Fruit fly (Drosophila melanogaster) whole organism, embryonic: ENCODE data around the gene CG5966.
A peak's percentile ranks its signal among the peaks of the same experiment; 100 is the strongest.

Experiments used
- Atf6 ChIP-seq: fragments of 200-800 bp; sonication (Bioruptor generic); IDR thresholded peaks from 2 replicates; pipeline ENCODE4 v1.3.6; 2022; ENCODE audit warnings: missing biosample characterization, missing genetic modification characterization
- Awh ChIP-seq: fragments of 200-800 bp; sonication (Bioruptor generic); IDR thresholded peaks from 2 replicates; pipeline ENCODE4, ENCODE4 v1.3.6; 2022; ENCODE audit warnings: missing biosample characterization, missing genetic modification characterization
- CG11398 ChIP-seq: fragments of 200-800 bp; sonication (Bioruptor generic); optimal IDR thresholded peaks from 2 replicates; lab custom pipeline; 2016; ENCODE audit warnings: missing biosample characterization, missing genetic modification characterization
- CG11456 ChIP-seq: fragments of 200-800 bp; sonication (Bioruptor generic); IDR thresholded peaks from 3 replicates; pipeline ENCODE4 v1.3.6; 2022; ENCODE audit warnings: missing biosample characterization, missing genetic modification characterization
- CG13296 ChIP-seq: fragments of 200-800 bp; sonication (Bioruptor generic); optimal IDR thresholded peaks from 3 replicates; lab custom pipeline; 2018; ENCODE audit warnings: missing biosample characterization, mild to moderate bottlenecking, missing genetic modification characterization
- CG14710 ChIP-seq: fragments of 200-800 bp; sonication (Bioruptor generic); optimal IDR thresholded peaks from 3 replicates; lab custom pipeline; 2019; ENCODE audit warnings: missing biosample characterization, mild to moderate bottlenecking, missing genetic modification characterization, moderate library complexity
- CG17361 ChIP-seq: fragments of 200-800 bp; sonication (Bioruptor generic); IDR thresholded peaks from 3 replicates; pipeline ENCODE4 v1.3.6; 2022; ENCODE audit warnings: missing biosample characterization, missing genetic modification characterization
- CG17385 ChIP-seq: fragments of 200-800 bp; sonication (Bioruptor generic); optimal IDR thresholded peaks from 3 replicates; lab custom pipeline; 2018; ENCODE audit warnings: missing biosample characterization, mild to moderate bottlenecking, missing genetic modification characterization
- CG18599 ChIP-seq: fragments of 200-800 bp; sonication (Bioruptor generic); optimal IDR thresholded peaks from 3 replicates; lab custom pipeline; 2017; ENCODE audit warnings: missing biosample characterization, missing genetic modification characterization, mild to moderate bottlenecking, moderate library complexity, missing genetic modification reagents
- CG2678 ChIP-seq: fragments of 200-800 bp; sonication (Bioruptor generic); optimal IDR thresholded peaks from 3 replicates; lab custom pipeline; 2019; ENCODE audit warnings: missing biosample characterization, mild to moderate bottlenecking, missing genetic modification characterization, moderate library complexity
- CG3407 ChIP-seq: fragments of 200-800 bp; sonication (Bioruptor generic); optimal IDR thresholded peaks from 2 replicates; lab custom pipeline; 2018; ENCODE audit warnings: missing biosample characterization, mild to moderate bottlenecking, missing genetic modification characterization
- CG34422 ChIP-seq: fragments of 200-800 bp; sonication (Bioruptor generic); IDR thresholded peaks from 3 replicates; pipeline ENCODE4 v1.3.6; 2022; ENCODE audit warnings: missing biosample characterization, missing genetic modification characterization
- CG3838 ChIP-seq: fragments of 200-800 bp; sonication (Bioruptor generic); optimal IDR thresholded peaks from 3 replicates; lab custom pipeline; 2016; ENCODE audit warnings: missing biosample characterization, missing genetic modification characterization
- CG6813 ChIP-seq: fragments of 200-800 bp; sonication (Bioruptor generic); optimal IDR thresholded peaks from 2 replicates; lab custom pipeline; 2017; ENCODE audit warnings: missing biosample characterization, missing genetic modification characterization, mild to moderate bottlenecking, moderate library complexity, missing genetic modification reagents
- Hsf ChIP-seq: fragments of 200-800 bp; sonication (Bioruptor generic); optimal IDR thresholded peaks from 3 replicates; lab custom pipeline; 2016; ENCODE audit warnings: missing biosample characterization, missing genetic modification characterization
- Lpt ChIP-seq: fragments of >200 bp; optimal IDR thresholded peaks from 2 replicates; lab custom pipeline; 2018; ENCODE audit warnings: missing biosample characterization, missing genetic modification characterization
- Neu2 ChIP-seq: fragments of 200-800 bp; sonication (Bioruptor generic); optimal IDR thresholded peaks from 3 replicates; lab custom pipeline; 2016; ENCODE audit warnings: missing biosample characterization, missing genetic modification characterization, borderline replicate concordance
- PHDP ChIP-seq: fragments of 200-800 bp; sonication (Bioruptor generic); optimal IDR thresholded peaks from 3 replicates; lab custom pipeline; 2018; ENCODE audit warnings: missing biosample characterization, mild to moderate bottlenecking, missing genetic modification characterization, moderate library complexity
- Sin3A ChIP-seq: fragments of >200 bp; optimal IDR thresholded peaks from 2 replicates; lab custom pipeline; 2018
- Xrp1 ChIP-seq: fragments of 200-800 bp; sonication (Bioruptor generic); IDR thresholded peaks from 2 replicates; pipeline ENCODE4 v1.3.6; 2022; ENCODE audit warnings: missing biosample characterization, missing genetic modification characterization
- abd-A ChIP-seq: fragments of 200-800 bp; sonication (Bioruptor generic); optimal IDR thresholded peaks from 3 replicates; lab custom pipeline; 2019; ENCODE audit warnings: missing biosample characterization, mild to moderate bottlenecking, missing genetic modification characterization, moderate library complexity
- ci ChIP-seq: fragments of 200-800 bp; sonication (Bioruptor generic); IDR thresholded peaks from 3 replicates; pipeline ENCODE4 v1.3.6; 2022; ENCODE audit warnings: missing biosample characterization, missing genetic modification characterization
- crol ChIP-seq: fragments of 200-800 bp; sonication (Bioruptor generic); IDR thresholded peaks from 2 replicates; pipeline ENCODE4 v1.3.6; 2022; ENCODE audit warnings: missing biosample characterization, missing genetic modification characterization
- dmrt99B ChIP-seq: fragments of 200-800 bp; sonication (Bioruptor generic); optimal IDR thresholded peaks from 2 replicates; lab custom pipeline; 2018; ENCODE audit warnings: missing biosample characterization, mild to moderate bottlenecking, missing genetic modification characterization, moderate library complexity
- ewg ChIP-seq: fragments of 200-800 bp; sonication (Bioruptor generic); optimal IDR thresholded peaks from 3 replicates; lab custom pipeline; 2017; ENCODE audit warnings: mild to moderate bottlenecking, missing biosample characterization, missing genetic modification reagents, missing genetic modification characterization
- inv ChIP-seq: fragments of 200-800 bp; sonication (Bioruptor generic); IDR thresholded peaks from 2 replicates; pipeline ENCODE4 v1.3.6; 2022; ENCODE audit warnings: missing biosample characterization, missing genetic modification characterization; ENCODE audit not compliant: partially characterized antibody
- jigr1 ChIP-seq: fragments of 200-800 bp; sonication (Bioruptor generic); IDR thresholded peaks from 3 replicates; pipeline ENCODE4 v1.3.6; 2022; ENCODE audit warnings: missing biosample characterization, missing genetic modification characterization
- nerfin-1 ChIP-seq: fragments of 200-800 bp; sonication (Bioruptor generic); optimal IDR thresholded peaks from 3 replicates; lab custom pipeline; 2019; ENCODE audit warnings: missing biosample characterization, mild to moderate bottlenecking, missing genetic modification characterization, moderate library complexity
- nerfin-2 ChIP-seq: fragments of 200-800 bp; sonication (Bioruptor generic); IDR thresholded peaks from 2 replicates; pipeline ENCODE4 v1.3.6; 2022; ENCODE audit warnings: missing biosample characterization, missing genetic modification characterization; ENCODE audit not compliant: partially characterized antibody
- pan ChIP-seq, 4 experiments: fragments of >200 bp in 3 of 4; fragments of 200-800 bp in 1 of 4; sonication (Bioruptor generic) in 1 of 4; optimal IDR thresholded peaks in 3 of 4; IDR thresholded peaks in 1 of 4; 2 replicates each; pipeline versions ENCODE4 v1.3.6 to Lab custom; 2017 to 2022; ENCODE audit warnings: missing biosample characterization in 2 of 4, missing genetic modification characterization in 2 of 4, mixed read lengths in 1 of 4
- pfk ChIP-seq: fragments of 200-800 bp; sonication (Bioruptor generic); optimal IDR thresholded peaks from 2 replicates; lab custom pipeline; 2018; ENCODE audit warnings: missing biosample characterization, mild to moderate bottlenecking, missing genetic modification characterization, moderate library complexity
- pum ChIP-seq: fragments of 200-800 bp; sonication (Bioruptor generic); optimal IDR thresholded peaks from 2 replicates; lab custom pipeline; 2016; ENCODE audit warnings: missing biosample characterization, missing genetic modification characterization
- slou ChIP-seq: fragments of 200-800 bp; sonication (Bioruptor generic); optimal IDR thresholded peaks from 3 replicates; lab custom pipeline; 2016; ENCODE audit warnings: missing biosample characterization, missing genetic modification characterization
- sob ChIP-seq: fragments of 200-800 bp; sonication (Bioruptor generic); IDR thresholded peaks from 2 replicates; pipeline ENCODE4 v1.3.6; 2022; ENCODE audit warnings: missing biosample characterization, missing genetic modification characterization
- unpg ChIP-seq: fragments of 200-800 bp; sonication (Bioruptor generic); optimal IDR thresholded peaks from 3 replicates; lab custom pipeline; 2018; ENCODE audit warnings: missing biosample characterization, mild to moderate bottlenecking, missing genetic modification characterization, moderate library complexity
- vfl ChIP-seq: fragments of 200-800 bp; sonication (Bioruptor generic); optimal IDR thresholded peaks from 2 replicates; lab custom pipeline; 2016; ENCODE audit warnings: missing biosample characterization, missing genetic modification characterization
- wor ChIP-seq: fragments of 200-800 bp; sonication (Bioruptor generic); IDR thresholded peaks from 2 replicates; pipeline ENCODE4 v1.3.6; 2022; ENCODE audit warnings: missing biosample characterization, missing genetic modification characterization
- zfh2 ChIP-seq: fragments of 200-800 bp; sonication (Bioruptor generic); optimal IDR thresholded peaks from 2 replicates; lab custom pipeline; 2016; ENCODE audit warnings: missing biosample characterization, missing genetic modification characterization

CG5966 gene

DNA sequence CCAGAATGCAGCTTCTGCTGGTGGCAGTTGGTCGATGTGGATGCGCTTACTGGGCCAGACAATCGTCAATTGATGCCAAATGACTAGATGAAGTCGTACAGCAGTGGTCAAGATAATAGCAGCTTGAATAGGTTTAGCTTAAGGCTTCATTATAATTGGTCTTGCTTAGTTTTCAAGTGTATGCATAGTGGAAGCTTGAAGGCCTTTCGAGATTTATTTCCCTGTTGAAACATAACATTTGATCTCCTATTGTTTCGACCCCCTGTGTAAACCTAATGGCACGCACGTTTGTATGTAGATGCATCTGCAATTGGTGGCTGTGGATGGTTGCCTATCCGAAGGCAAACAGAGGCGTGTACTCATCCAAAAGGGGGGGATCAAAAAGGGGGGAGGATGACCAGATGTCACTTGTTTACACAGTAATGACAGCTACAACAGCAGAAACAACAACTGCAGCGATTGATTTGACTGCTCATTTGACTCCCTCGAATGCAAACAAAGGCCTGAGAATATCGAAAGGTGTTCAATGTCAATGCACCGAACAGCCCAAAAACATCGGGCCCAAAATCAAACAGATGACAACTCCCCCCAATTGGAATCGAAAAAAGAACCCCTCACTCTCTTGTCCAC is 20.4 kb upstream of the CG5966 start (continued):
- TF ChIP-seq CG11398 (GFP tag; lab: Kevin White, UChicago) (peak; percentile 0), CG3407 (GFP tag; lab: Kevin White, UChicago) (peak; percentile 8), abd-A (tag; lab: Kevin White, UChicago) (no peak), CG2678 (tag; lab: Kevin White, UChicago) (peak; percentile 24), Xrp1 (peak; percentile 69), CG34422 (GFP tag; lab: Robert Waterston, UW) (0 out of 3 replicates have a peak, but pooled peaks have one; percentile 51), Lpt (GFP tag; lab: Kevin White, UChicago) (no peak), Sin3A (no peak), slou (GFP tag; lab: Kevin White, UChicago) (no peak), Awh (GFP tag; lab: Robert Waterston, UW) (peak; percentile 42; the same call in 1 of the 2 replicates), dmrt99B (peak; percentile 52), CG6813 (GFP tag; lab: Kevin White, UChicago) (no peak), inv (GFP tag; lab: Robert Waterston, UW) (no peak), PHDP (tag; lab: Kevin White, UChicago) (peak; percentile 0), zfh2 (GFP tag; lab: Kevin White, UChicago) (no peak), unpg (GFP tag; lab: Kevin White, UChicago) (peak; percentile 56), CG18599 (GFP tag; lab: Kevin White, UChicago) (no peak), Hsf (peak; percentile 10), nerfin-2 (GFP tag; lab: Robert Waterston, UW) (no peak), pan (optimal IDR thresholded peaks at IDR 0.05; lab: Kevin White, UChicago) (no peak), pan (GFP tag; optimal IDR thresholded peaks at IDR 0.05 in 1 of 2, IDR thresholded peaks at IDR 0.05 in 1 of 2) (peak in 1 of 2 experiments; percentile 67), CG3838 (GFP tag; lab: Kevin White, UChicago) (no peak), pfk (GFP tag; lab: Kevin White, UChicago) (no peak), jigr1 (GFP tag; lab: Robert Waterston, UW) (0 out of 3 replicates have a peak, but pooled peaks have one; percentile 16), wor (GFP tag; lab: Robert Waterston, UW) (0 out of 2 replicates have a peak, but pooled peaks have one; percentile 22), Atf6 (GFP tag; lab: Robert Waterston, UW) (no peak), ci (GFP tag; lab: Robert Waterston, UW) (peak; percentile 67; the same call in 2 of the 3 replicates), pum (GFP tag; lab: Kevin White, UChicago) (peak; percentile 30), CG17385 (peak; percentile 6), Neu2 (no peak), CG13296 (GFP tag; lab: Kevin White, UChicago) (no peak), nerfin-1 (tag; lab: Kevin White, UChicago) (no peak), ewg (GFP tag; lab: Kevin White, UChicago) (peak; percentile 20), crol (GFP tag; lab: Robert Waterston, UW) (peak; percentile 47), CG17361 (GFP tag; lab: Robert Waterston, UW) (peak; percentile 40; the same call in 1 of the 3 replicates), vfl (GFP tag; lab: Kevin White, UChicago) (no peak), sob (GFP tag; lab: Robert Waterston, UW) (peak; percentile 15; the same call in 1 of the 2 replicates), CG11456 (GFP tag; lab: Robert Waterston, UW) (0 out of 3 replicates have a peak, but pooled peaks have one; percentile 47), CG14710 (peak; percentile 18)
